Fruit fly (Drosophila melanogaster) whole organism, prepupa: ENCODE data around the gene Atat.

Experiments
- CG6808 ChIP-seq: fragments of 200-800 bp; sonication (Bioruptor generic); optimal IDR thresholded peaks from 3 replicates; lab custom pipeline; 2017; ENCODE audit warnings: missing biosample characterization, missing genetic modification characterization, mild to moderate bottlenecking, moderate library complexity, missing genetic modification reagents
- Hr39 ChIP-seq: fragments of 200-800 bp; sonication (Bioruptor generic); optimal IDR thresholded peaks from 2 replicates; lab custom pipeline; 2016; ENCODE audit warnings: missing biosample characterization, missing genetic modification characterization
- cyc ChIP-seq: fragments of 200-800 bp; sonication (Bioruptor generic); optimal IDR thresholded peaks from 3 replicates; lab custom pipeline; 2016; ENCODE audit warnings: missing biosample characterization, missing genetic modification characterization
- lz ChIP-seq: fragments of 200-800 bp; sonication (Bioruptor generic); optimal IDR thresholded peaks from 3 replicates; lab custom pipeline; 2016; ENCODE audit warnings: missing biosample characterization, missing genetic modification characterization
- salr ChIP-seq, 2 experiments: fragments of 200-800 bp; sonication (Bioruptor generic); optimal IDR thresholded peaks; 3 replicates each; lab custom pipeline; 2016 to 2018; ENCODE audit warnings: missing biosample characterization in 2 of 2, missing genetic modification characterization in 2 of 2, mild to moderate bottlenecking in 1 of 2

dm6 chr3L:9430608-9430952, 4.0 kb upstream of the Atat start:
- TF ChIP-seq CG6808 (no peak), salr (GFP tag; optimal IDR thresholded peaks at IDR 0.05; lab: Kevin White, UChicago) (no peak), lz (GFP tag; lab: Kevin White, UChicago) (no peak), cyc (GFP tag; lab: Kevin White, UChicago) (no peak), Hr39 (no peak)
